Worm (Caenorhabditis elegans): ENCODE data around the gene F44A2.3.

F44A2.3 gene

DNA sequence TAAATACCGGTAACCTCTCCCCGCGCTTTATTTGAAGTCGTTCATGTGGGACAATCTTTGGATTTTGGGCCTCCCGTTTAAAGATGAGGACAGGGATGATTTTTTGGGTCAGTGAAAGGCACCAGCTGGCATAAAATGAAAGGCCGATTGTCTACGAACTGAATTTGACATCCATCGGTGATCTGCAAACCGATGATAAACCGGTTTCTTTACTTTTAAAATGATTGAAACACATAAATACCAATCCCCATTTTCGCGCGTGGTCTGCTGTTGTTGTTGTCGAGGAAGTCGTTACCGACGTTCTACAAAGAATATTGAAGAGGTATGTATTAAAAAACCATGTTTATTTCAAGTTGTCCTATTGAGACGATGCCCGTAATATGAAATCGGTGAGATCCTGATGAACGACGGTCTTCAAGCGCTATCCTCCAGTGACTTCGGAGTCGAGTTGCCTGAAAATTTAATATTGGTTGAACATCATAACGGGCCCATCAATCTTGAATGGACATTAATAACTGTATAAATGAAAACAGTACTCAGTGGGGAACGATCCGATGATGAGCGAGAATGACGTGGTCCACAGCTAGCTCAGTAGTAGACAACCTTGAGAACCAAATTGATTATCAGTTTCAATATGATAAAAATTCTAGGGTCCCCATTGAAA lies 37.9 kb downstream of the F44A2.3 start (continued):
- TF ChIP-seq unc-130 (GFP tag; optimal IDR thresholded peaks at IDR 0.05): no peak
- no peak for TF ChIP-seq nhr-11 (tag; optimal IDR thresholded peaks at IDR 0.05)
- 0 out of 2 replicates have a peak, but pooled peaks have one; percentile 25 for TF ChIP-seq tra-1 (GFP tag; IDR thresholded peaks at IDR 0.05)
- no peak for TF ChIP-seq madf-5 (GFP tag; IDR thresholded peaks at IDR 0.05)
- peak; percentile 75 for TF ChIP-seq Y48G9A.11 (GFP tag; IDR thresholded peaks at IDR 0.05)
- peak; percentile 69 for TF ChIP-seq lim-7 (GFP tag; IDR thresholded peaks at IDR 0.05)
- TF ChIP-seq F26F4.8 (GFP tag; conservative IDR thresholded peaks at IDR 0.05): no peak
- no peak for TF ChIP-seq ceh-82 (tag; optimal IDR thresholded peaks at IDR 0.05)
- TF ChIP-seq ceh-44 (GFP tag; IDR thresholded peaks at IDR 0.05): no peak; the same call in 1 of the 2 replicates
- TF ChIP-seq daf-19 (GFP tag; conservative IDR thresholded peaks at IDR 0.05): peak; percentile 80; the same call in 1 of the 2 replicates
- peak; percentile 9 for TF ChIP-seq dve-1 (tag; optimal IDR thresholded peaks at IDR 0.05; ENCODE audit: insufficient read depth)
- no peak for TF ChIP-seq lin-15B (tag; optimal IDR thresholded peaks at IDR 0.05)
- TF ChIP-seq set-16 (GFP tag; IDR thresholded peaks at IDR 0.05): no peak
- TF ChIP-seq lin-39 (tag; optimal IDR thresholded peaks at IDR 0.05): no peak
- TF ChIP-seq spr-1 (tag; optimal IDR thresholded peaks at IDR 0.05): no peak
- no peak for TF ChIP-seq unc-39 (tag; optimal IDR thresholded peaks at IDR 0.05)
- no peak for TF ChIP-seq hlh-11 (tag; optimal IDR thresholded peaks at IDR 0.05)
- no peak for TF ChIP-seq dpl-1 (GFP tag; optimal IDR thresholded peaks at IDR 0.05)
- TF ChIP-seq ctbp-1 (GFP tag; IDR thresholded peaks at IDR 0.05): peak; percentile 64
- TF ChIP-seq nhr-10 (tag; optimal IDR thresholded peaks at IDR 0.05): no peak
- peak; percentile 21 for TF ChIP-seq lin-1 (GFP tag; IDR thresholded peaks at IDR 0.05)
- no peak for TF ChIP-seq dmd-8 (GFP tag; IDR thresholded peaks at IDR 0.05)
- peak; percentile 77 for TF ChIP-seq lin-29 (GFP tag; IDR thresholded peaks at IDR 0.05)
- no peak for TF ChIP-seq zip-2 (tag; optimal IDR thresholded peaks at IDR 0.05)
- no peak for TF ChIP-seq daf-12 (tag; optimal IDR thresholded peaks at IDR 0.05)
- no peak for TF ChIP-seq spr-3 (GFP tag; optimal IDR thresholded peaks at IDR 0.05)
- no peak for TF ChIP-seq ceh-28 (tag; optimal IDR thresholded peaks at IDR 0.05)
- no peak for TF ChIP-seq cey-2 (tag; optimal IDR thresholded peaks at IDR 0.05; ENCODE audit: borderline replicate concordance, insufficient read depth)
- no peak for TF ChIP-seq zag-1 (tag; optimal IDR thresholded peaks at IDR 0.05)
- peak; percentile 56; the same call in 1 of the 2 replicates for TF ChIP-seq dmd-9 (GFP tag; IDR thresholded peaks at IDR 0.05)
- peak; percentile 58; the same call in 1 of the 2 replicates for TF ChIP-seq pha-4 (GFP tag; IDR thresholded peaks at IDR 0.05)
- TF ChIP-seq pha-4 (tag; optimal IDR thresholded peaks at IDR 0.05): no peak
- TF ChIP-seq lin-38 (GFP tag; IDR thresholded peaks at IDR 0.05): peak; percentile 73
- TF ChIP-seq fkh-10 (GFP tag; optimal IDR thresholded peaks at IDR 0.05): no peak
- no peak for TF ChIP-seq nhr-76 (tag; optimal IDR thresholded peaks at IDR 0.05)
- no peak for TF ChIP-seq nhr-111 (GFP tag; optimal IDR thresholded peaks at IDR 0.05)
- peak; percentile 69 for TF ChIP-seq snpc-1.2 (GFP tag; IDR thresholded peaks at IDR 0.05)
- TF ChIP-seq duxl-1 (tag; optimal IDR thresholded peaks at IDR 0.05; ENCODE audit: poor library complexity): no peak
- no peak for TF ChIP-seq lin-13 (GFP tag; optimal IDR thresholded peaks at IDR 0.05)
- TF ChIP-seq pqm-1 (tag; optimal IDR thresholded peaks at IDR 0.05): no peak
- no peak for TF ChIP-seq aly-2 (tag; optimal IDR thresholded peaks at IDR 0.05)
- no peak for TF ChIP-seq ces-1 (GFP tag; optimal IDR thresholded peaks at IDR 0.05)
- TF ChIP-seq rbr-2 (tag; optimal IDR thresholded peaks at IDR 0.05): no peak
- no peak for TF ChIP-seq nhr-28 (tag; optimal IDR thresholded peaks at IDR 0.05)
- TF ChIP-seq unc-62 (GFP tag; optimal IDR thresholded peaks at IDR 0.05 in 1 of 2): peak in 1 of 2 experiments; percentile 91
- TF ChIP-seq unc-62 (tag; optimal IDR thresholded peaks at IDR 0.05): no peak
- 0 out of 2 replicates have a peak, but pooled peaks have one; percentile 33 for TF ChIP-seq zip-11 (GFP tag; IDR thresholded peaks at IDR 0.05)
- no peak for TF ChIP-seq F44E2.7 (GFP tag; IDR thresholded peaks at IDR 0.05)
- peak; percentile 84 for TF ChIP-seq zfp-3 (GFP tag; conservative IDR thresholded peaks at IDR 0.05)
- TF ChIP-seq mxl-3 (GFP tag; optimal IDR thresholded peaks at IDR 0.05): no peak
- TF ChIP-seq php-3 (GFP tag; IDR thresholded peaks at IDR 0.05): peak; percentile 52; the same call in 1 of the 2 replicates
